Worm (Caenorhabditis elegans) whole organism, mixed stage, embryonic: ENCODE measurements around the gene T25F10.1.

Experiments
- M03D4.4 ChIP-seq: sonication (generic microtip); optimal IDR thresholded peaks from 2 replicates; lab custom pipeline; 2017; ENCODE audit warnings: mild to moderate bottlenecking, missing genetic modification characterization, missing compliant biosample characterization
- bed-3 ChIP-seq: fragments of 200-800 bp; sonication (Bioruptor generic); optimal IDR thresholded peaks from 3 replicates; lab custom pipeline; 2018; ENCODE audit warnings: mild to moderate bottlenecking, missing genetic modification characterization, moderate library complexity, missing compliant biosample characterization
- blmp-1 ChIP-seq: fragments of 150-350 bp; optimal IDR thresholded peaks from 2 replicates; lab custom pipeline; 2014; ENCODE audit warnings: missing biosample characterization, missing genetic modification characterization
- ceh-39 ChIP-seq: fragments of 150-350 bp; optimal IDR thresholded peaks from 2 replicates; lab custom pipeline; 2014; ENCODE audit warnings: missing biosample characterization, missing genetic modification characterization
- ceh-43 ChIP-seq: fragments of 200-800 bp; sonication (Bioruptor generic); optimal IDR thresholded peaks from 2 replicates; lab custom pipeline; 2018; ENCODE audit warnings: mild to moderate bottlenecking, missing genetic modification characterization, moderate library complexity, missing compliant biosample characterization
- ceh-83 ChIP-seq: fragments of 200-800 bp; sonication (Bioruptor generic); optimal IDR thresholded peaks from 2 replicates; lab custom pipeline; 2018; ENCODE audit warnings: mild to moderate bottlenecking, missing genetic modification characterization, missing compliant biosample characterization
- ces-1 ChIP-seq: fragments of 150-350 bp; optimal IDR thresholded peaks from 2 replicates; lab custom pipeline; 2014; ENCODE audit warnings: missing biosample characterization, missing genetic modification reagents, missing genetic modification characterization
- cnd-1 ChIP-seq: fragments of 200-800 bp; sonication (Bioruptor generic); optimal IDR thresholded peaks from 2 replicates; lab custom pipeline; 2018; ENCODE audit warnings: mild to moderate bottlenecking, missing genetic modification characterization, missing compliant biosample characterization
- drap-1 ChIP-seq: fragments of 200-800 bp; sonication (Bioruptor generic); optimal IDR thresholded peaks from 3 replicates; lab custom pipeline; 2018; ENCODE audit warnings: mild to moderate bottlenecking, missing genetic modification characterization, missing compliant biosample characterization
- elt-1 ChIP-seq: sonication (generic microtip); optimal IDR thresholded peaks from 2 replicates; lab custom pipeline; 2017; ENCODE audit warnings: missing genetic modification characterization, mild to moderate bottlenecking, missing compliant biosample characterization, antibody characterized with exemption, moderate library complexity, borderline replicate concordance; ENCODE audit not compliant: insufficient read depth
- elt-3 ChIP-seq: fragments of 150-350 bp; optimal IDR thresholded peaks from 2 replicates; lab custom pipeline; 2014; ENCODE audit warnings: missing biosample characterization, missing genetic modification characterization
- flh-1 ChIP-seq: fragments of 200-800 bp; sonication (Bioruptor generic); optimal IDR thresholded peaks from 2 replicates; lab custom pipeline; 2018; ENCODE audit warnings: mild to moderate bottlenecking, missing genetic modification characterization, moderate library complexity, missing compliant biosample characterization
- ham-2 ChIP-seq: fragments of 200-800 bp; sonication (Bioruptor generic); optimal IDR thresholded peaks from 2 replicates; lab custom pipeline; 2018; ENCODE audit warnings: mild to moderate bottlenecking, missing genetic modification characterization, missing compliant biosample characterization
- hlh-1 ChIP-seq: fragments of 150-350 bp; optimal IDR thresholded peaks from 2 replicates; lab custom pipeline; 2014; ENCODE audit warnings: missing biosample characterization, missing genetic modification reagents, missing genetic modification characterization
- lin-13 ChIP-seq: fragments of 150-350 bp; optimal IDR thresholded peaks from 2 replicates; lab custom pipeline; 2014; ENCODE audit warnings: missing biosample characterization, missing genetic modification characterization
- lin-32 ChIP-seq: fragments of 200-800 bp; sonication (Bioruptor generic); optimal IDR thresholded peaks from 2 replicates; lab custom pipeline; 2018; ENCODE audit warnings: mild to moderate bottlenecking, missing genetic modification characterization, missing compliant biosample characterization
- lsy-2 ChIP-seq: fragments of 150-350 bp; optimal IDR thresholded peaks from 2 replicates; lab custom pipeline; 2014; ENCODE audit warnings: missing biosample characterization, missing genetic modification characterization
- mab-5 ChIP-seq: fragments of 150-350 bp; optimal IDR thresholded peaks from 2 replicates; lab custom pipeline; 2014; ENCODE audit warnings: missing biosample characterization, missing genetic modification characterization
- mep-1 ChIP-seq: fragments of 150-350 bp; optimal IDR thresholded peaks from 2 replicates; lab custom pipeline; 2017; ENCODE audit warnings: missing biosample characterization, missing genetic modification reagents, missing genetic modification characterization, inconsistent platforms
- mls-2 ChIP-seq: sonication (generic microtip); optimal IDR thresholded peaks from 2 replicates; lab custom pipeline; 2016; ENCODE audit warnings: mild to moderate bottlenecking, missing genetic modification characterization, moderate library complexity, missing compliant biosample characterization
- nhr-12 ChIP-seq: fragments of 150-350 bp; optimal IDR thresholded peaks from 2 replicates; lab custom pipeline; 2014; ENCODE audit warnings: missing biosample characterization, missing genetic modification characterization
- nhr-2 ChIP-seq: fragments of 150-350 bp; optimal IDR thresholded peaks from 2 replicates; lab custom pipeline; 2014; ENCODE audit warnings: missing biosample characterization, missing genetic modification characterization
- nhr-237 ChIP-seq: fragments of 150-350 bp; optimal IDR thresholded peaks from 2 replicates; lab custom pipeline; 2014; ENCODE audit warnings: missing biosample characterization, missing genetic modification characterization
- nhr-28 ChIP-seq: fragments of 150-350 bp; optimal IDR thresholded peaks from 2 replicates; lab custom pipeline; 2014; ENCODE audit warnings: missing biosample characterization, missing genetic modification characterization
- nhr-76 ChIP-seq: sonication (generic microtip); optimal IDR thresholded peaks from 2 replicates; lab custom pipeline; 2017; ENCODE audit warnings: missing biosample characterization, missing genetic modification characterization
- pha-4 ChIP-seq: fragments of 150-350 bp; optimal IDR thresholded peaks from 2 replicates; lab custom pipeline; 2018; ENCODE audit warnings: missing biosample characterization, missing genetic modification reagents, missing genetic modification characterization
- sem-2 ChIP-seq: fragments of 200-800 bp; sonication (Bioruptor generic); optimal IDR thresholded peaks from 2 replicates; lab custom pipeline; 2018; ENCODE audit warnings: mild to moderate bottlenecking, missing genetic modification characterization, missing compliant biosample characterization
- snpc-4 ChIP-seq: fragments of 150-350 bp; optimal IDR thresholded peaks from 2 replicates; lab custom pipeline; 2014; ENCODE audit warnings: missing biosample characterization, missing genetic modification characterization
- sptf-1 ChIP-seq: sonication (generic microtip); optimal IDR thresholded peaks from 2 replicates; lab custom pipeline; 2017; ENCODE audit warnings: mild to moderate bottlenecking, missing genetic modification characterization, moderate library complexity, missing compliant biosample characterization
- tbx-8 ChIP-seq: fragments of 200-800 bp; sonication (Bioruptor generic); optimal IDR thresholded peaks from 2 replicates; lab custom pipeline; 2018; ENCODE audit warnings: mild to moderate bottlenecking, missing genetic modification characterization, moderate library complexity, missing compliant biosample characterization
- unc-120 ChIP-seq: sonication (generic microtip); optimal IDR thresholded peaks from 2 replicates; lab custom pipeline; 2017; ENCODE audit warnings: missing genetic modification characterization, missing compliant biosample characterization; ENCODE audit not compliant: poor library complexity, severe bottlenecking
- unc-39 ChIP-seq: fragments of 150-350 bp; optimal IDR thresholded peaks from 2 replicates; lab custom pipeline; 2014; ENCODE audit warnings: missing biosample characterization, missing genetic modification characterization
- unc-62 ChIP-seq: fragments of 150-350 bp; optimal IDR thresholded peaks from 2 replicates; lab custom pipeline; 2014; ENCODE audit warnings: missing biosample characterization, missing genetic modification reagents, missing genetic modification characterization
- zip-8 ChIP-seq: fragments of 150-350 bp; optimal IDR thresholded peaks from 2 replicates; lab custom pipeline; 2014; ENCODE audit warnings: missing biosample characterization, missing genetic modification characterization
- ztf-11 ChIP-seq: fragments of 150-350 bp; optimal IDR thresholded peaks from 2 replicates; lab custom pipeline; 2014; ENCODE audit warnings: missing biosample characterization, missing genetic modification characterization

The T25F10.1 gene

ce11 chrV:6784853-6785492 lies 16.7 kb downstream of the T25F10.1 start, which contains the start of the genes spn-4 and spe-39:
Gene spn-4, minus strand, starts transcription at chrV:6784903.
Gene spe-39, plus strand, starts transcription at chrV:6785451.
- TF ChIP-seq lin-32 (GFP tag; lab: Kevin White, UChicago): no peak
- TF ChIP-seq mab-5 (tag; lab: Kevin White, UChicago): peak; percentile 48
- TF ChIP-seq elt-1 (tag; lab: Kevin White, UChicago): peak; percentile 6
- TF ChIP-seq bed-3: no peak
- peak; percentile 29 for TF ChIP-seq nhr-2 (tag; lab: Kevin White, UChicago)
- peak; percentile 69 for TF ChIP-seq sptf-1 (tag; lab: Kevin White, UChicago)
- no peak for TF ChIP-seq snpc-4 (tag; lab: Kevin White, UChicago)
- TF ChIP-seq nhr-28: no peak
- TF ChIP-seq lsy-2: peak; percentile 49
- TF ChIP-seq ceh-43 (GFP tag; lab: Kevin White, UChicago): no peak
- TF ChIP-seq nhr-12 (tag; lab: Kevin White, UChicago): peak; percentile 38
- TF ChIP-seq unc-39 (tag; lab: Kevin White, UChicago): no peak
- no peak for TF ChIP-seq tbx-8
- no peak for TF ChIP-seq zip-8 (tag; lab: Kevin White, UChicago)
- peak; percentile 26 for TF ChIP-seq hlh-1 (tag; lab: Kevin White, UChicago)
- no peak for TF ChIP-seq mls-2 (tag; lab: Kevin White, UChicago)
- peak; percentile 50 for TF ChIP-seq ztf-11 (tag; lab: Kevin White, UChicago)
- TF ChIP-seq sem-2: no peak
- no peak for TF ChIP-seq unc-62
- TF ChIP-seq ham-2 (GFP tag; lab: Kevin White, UChicago): peak; percentile 15
- no peak for TF ChIP-seq flh-1 (GFP tag; lab: Kevin White, UChicago)
- peak; percentile 30 for TF ChIP-seq blmp-1 (tag; lab: Kevin White, UChicago)
- TF ChIP-seq ces-1 (GFP tag; lab: Kevin White, UChicago): peak; percentile 79
- TF ChIP-seq drap-1 (GFP tag; lab: Kevin White, UChicago): no peak
- TF ChIP-seq elt-3 (tag; lab: Kevin White, UChicago): no peak
- TF ChIP-seq unc-120 (tag; lab: Kevin White, UChicago): no peak
- TF ChIP-seq nhr-76: no peak
- TF ChIP-seq lin-13 (tag; lab: Kevin White, UChicago): peak; percentile 44
- TF ChIP-seq M03D4.4: peak; percentile 49
- TF ChIP-seq nhr-237 (tag; lab: Kevin White, UChicago): peak; percentile 47
- TF ChIP-seq cnd-1: no peak
- no peak for TF ChIP-seq ceh-83 (GFP tag; lab: Kevin White, UChicago)
- no peak for TF ChIP-seq pha-4
- peak; percentile 13 for TF ChIP-seq ceh-39 (tag; lab: Kevin White, UChicago)
- TF ChIP-seq mep-1 (tag; lab: Kevin White, UChicago): peak; percentile 69

ce11 chrV:6787906-6788430 lies 19.7 kb downstream of the T25F10.1 start, which contains the start of gene ZC404.2:
Gene ZC404.2, plus strand, starts transcription at chrV:6787952.
- TF ChIP-seq lin-32 (GFP tag; lab: Kevin White, UChicago): no peak
- TF ChIP-seq M03D4.4: no peak
- no peak for TF ChIP-seq blmp-1 (tag; lab: Kevin White, UChicago)
- TF ChIP-seq ceh-83 (GFP tag; lab: Kevin White, UChicago): no peak
- no peak for TF ChIP-seq ces-1 (GFP tag; lab: Kevin White, UChicago)
- TF ChIP-seq snpc-4 (tag; lab: Kevin White, UChicago): no peak
- no peak for TF ChIP-seq lsy-2
- no peak for TF ChIP-seq lin-13 (tag; lab: Kevin White, UChicago)
- TF ChIP-seq nhr-12 (tag; lab: Kevin White, UChicago): no peak
- no peak for TF ChIP-seq unc-62
- no peak for TF ChIP-seq hlh-1 (tag; lab: Kevin White, UChicago)
- TF ChIP-seq nhr-28: no peak
- TF ChIP-seq unc-120 (tag; lab: Kevin White, UChicago): no peak

- TF ChIP-seq nhr-2 (tag; lab: Kevin White, UChicago) (no peak), snpc-4 (tag; lab: Kevin White, UChicago) (no peak), mls-2 (tag; lab: Kevin White, UChicago) (no peak), lin-32 (GFP tag; lab: Kevin White, UChicago) (no peak), bed-3 (no peak), ceh-39 (tag; lab: Kevin White, UChicago) (no peak), sptf-1 (tag; lab: Kevin White, UChicago) (no peak), elt-1 (tag; lab: Kevin White, UChicago) (no peak), ztf-11 (tag; lab: Kevin White, UChicago) (no peak), elt-3 (tag; lab: Kevin White, UChicago) (no peak), sem-2 (no peak), ces-1 (GFP tag; lab: Kevin White, UChicago) (no peak)
Observed at ce11 chrV:6792565-6792964, 24.3 kb downstream of the T25F10.1 start, which contains the start of gene gck-2. Gene gck-2, minus strand, starts transcription at chrV:6792665.
